Worm (Caenorhabditis elegans) whole organism, L2 larva: ENCODE results near the gene che-10.

Experiments used
- C34F6.9 ChIP-seq: fragments of 150-350 bp; optimal IDR thresholded peaks from 2 replicates; lab custom pipeline; 2014; ENCODE audit warnings: missing biosample characterization, missing genetic modification characterization
- aly-2 ChIP-seq: fragments of 150-350 bp; optimal IDR thresholded peaks from 2 replicates; lab custom pipeline; 2014; ENCODE audit warnings: missing biosample characterization, missing genetic modification characterization
- blmp-1 ChIP-seq: sonication (generic microtip); optimal IDR thresholded peaks from 2 replicates; lab custom pipeline; 2017; ENCODE audit warnings: missing genetic modification characterization, mild to moderate bottlenecking, missing compliant biosample characterization, antibody characterized with exemption, moderate library complexity; ENCODE audit not compliant: insufficient read depth
- egl-27 ChIP-seq: sonication (generic microtip); optimal IDR thresholded peaks from 3 replicates; lab custom pipeline; 2017; ENCODE audit warnings: missing biosample characterization, missing genetic modification reagents, missing genetic modification characterization
- lin-13 ChIP-seq: fragments of 150-350 bp; optimal IDR thresholded peaks from 2 replicates; lab custom pipeline; 2014; ENCODE audit warnings: missing biosample characterization, missing genetic modification reagents, missing genetic modification characterization
- nhr-21 ChIP-seq: fragments of 150-350 bp; optimal IDR thresholded peaks from 2 replicates; lab custom pipeline; 2014; ENCODE audit warnings: missing biosample characterization, missing genetic modification characterization
- nhr-77 ChIP-seq: fragments of 150-350 bp; optimal IDR thresholded peaks from 2 replicates; lab custom pipeline; 2014; ENCODE audit warnings: missing biosample characterization, missing genetic modification characterization
- ztf-11 ChIP-seq: sonication (generic microtip); optimal IDR thresholded peaks from 2 replicates; lab custom pipeline; 2017; ENCODE audit warnings: missing biosample characterization, missing genetic modification characterization

- no peak for TF ChIP-seq lin-13
- no peak for TF ChIP-seq egl-27
- TF ChIP-seq nhr-21, result no peak
- no peak for TF ChIP-seq C34F6.9 (tag; lab: Kevin White, UChicago)
- TF ChIP-seq blmp-1 (tag; lab: Kevin White, UChicago), result no peak
- TF ChIP-seq ztf-11 (tag; lab: Kevin White, UChicago), result no peak
- TF ChIP-seq nhr-77 (tag; lab: Kevin White, UChicago), result no peak
- no peak for TF ChIP-seq aly-2 (tag; lab: Kevin White, UChicago)
Measured at ce11 chrII:4579375-4579774, 58.8 kb downstream of the che-10 start.
